Worm (Caenorhabditis elegans): ENCODE measurements around the gene fbf-2.
A peak's percentile ranks its signal among the peaks of the same experiment; 100 is the strongest.

fbf-2 gene

ce11 chrII:6061495-6061894, 29.8 kb downstream of the fbf-2 start (continued):
- TF ChIP-seq mel-28 (tag; optimal IDR thresholded peaks at IDR 0.05; ENCODE audit: borderline replicate concordance), result no peak
- no peak for TF ChIP-seq lag-1 (GFP tag; IDR thresholded peaks at IDR 0.05)
- TF ChIP-seq ceh-91 (GFP tag; IDR thresholded peaks at IDR 0.05), result no peak
- peak; percentile 58; the same call in 1 of the 2 replicates for TF ChIP-seq ekl-4 (GFP tag; IDR thresholded peaks at IDR 0.05)
- no peak for TF ChIP-seq akir-1 (GFP tag; optimal IDR thresholded peaks at IDR 0.05)
- peak; percentile 64 for TF ChIP-seq dpl-1 (GFP tag; optimal IDR thresholded peaks at IDR 0.05)
- no peak for TF ChIP-seq chd-7 (tag; optimal IDR thresholded peaks at IDR 0.05)
- no peak for TF ChIP-seq fkh-3 (tag; optimal IDR thresholded peaks at IDR 0.05)
- TF ChIP-seq him-1 (tag; optimal IDR thresholded peaks at IDR 0.05), result peak; percentile 62
- TF ChIP-seq hsf-1 (GFP tag; IDR thresholded peaks at IDR 0.05), result no peak
- no peak for TF ChIP-seq pha-4 (tag; optimal IDR thresholded peaks at IDR 0.05)
- no peak for TF ChIP-seq F52B5.7 (tag; optimal IDR thresholded peaks at IDR 0.05)
- no peak for TF ChIP-seq madf-3 (GFP tag; IDR thresholded peaks at IDR 0.05)
- TF ChIP-seq athp-1 (tag; optimal IDR thresholded peaks at IDR 0.05), result peak; percentile 4
- no peak for TF ChIP-seq repo-1 (tag; optimal IDR thresholded peaks at IDR 0.05)
- peak; percentile 58 for TF ChIP-seq efl-1 (GFP tag; optimal IDR thresholded peaks at IDR 0.05)
- TF ChIP-seq tlf-1 (GFP tag; optimal IDR thresholded peaks at IDR 0.05), result no peak
- TF ChIP-seq hlh-12 (tag; optimal IDR thresholded peaks at IDR 0.05), result no peak
- TF ChIP-seq F39B2.1 (GFP tag; IDR thresholded peaks at IDR 0.05), result no peak
- no peak for TF ChIP-seq F23B12.7 (tag; optimal IDR thresholded peaks at IDR 0.05; ENCODE audit: insufficient read depth)
- no peak for TF ChIP-seq F49E8.2 (tag; optimal IDR thresholded peaks at IDR 0.05; ENCODE audit: insufficient read depth)
- no peak for TF ChIP-seq egl-44 (GFP tag; IDR thresholded peaks at IDR 0.05)
- TF ChIP-seq T07F8.4 (tag; optimal IDR thresholded peaks at IDR 0.05), result no peak
- peak; percentile 79 for TF ChIP-seq aptf-2 (GFP tag; conservative IDR thresholded peaks at IDR 0.05)
- peak; percentile 47; the same call in 1 of the 2 replicates for TF ChIP-seq nfyb-1 (GFP tag; IDR thresholded peaks at IDR 0.05)
- TF ChIP-seq ceh-58 (GFP tag; IDR thresholded peaks at IDR 0.05), result no peak
- TF ChIP-seq madf-10 (tag; optimal IDR thresholded peaks at IDR 0.05), result peak; percentile 68
- TF ChIP-seq attf-5 (GFP tag; optimal IDR thresholded peaks at IDR 0.05), result no peak
- TF ChIP-seq tbx-9 (tag; optimal IDR thresholded peaks at IDR 0.05; ENCODE audit: borderline replicate concordance), result no peak
- no peak for TF ChIP-seq C06A6.2 (GFP tag; conservative IDR thresholded peaks at IDR 0.05)
- TF ChIP-seq let-526 (GFP tag; IDR thresholded peaks at IDR 0.05), result no peak
- TF ChIP-seq nhr-27 (tag; optimal IDR thresholded peaks at IDR 0.05), result peak; percentile 36
- TF ChIP-seq snpc-4 (GFP tag; optimal IDR thresholded peaks at IDR 0.05), result no peak
- TF ChIP-seq snpc-4 (tag; optimal IDR thresholded peaks at IDR 0.05), result peak in 2 of 4 experiments; percentile 33 to 60
- no peak for TF ChIP-seq ceh-79 (tag; optimal IDR thresholded peaks at IDR 0.05)
- no peak for TF ChIP-seq mxl-1 (tag; optimal IDR thresholded peaks at IDR 0.05)
- TF ChIP-seq mes-4 (tag; optimal IDR thresholded peaks at IDR 0.05), result no peak
- no peak for TF ChIP-seq zfh-2 (GFP tag; conservative IDR thresholded peaks at IDR 0.05)
- TF ChIP-seq F57A8.1 (GFP tag; optimal IDR thresholded peaks at IDR 0.05), result no peak
- TF ChIP-seq aptf-3 (GFP tag; IDR thresholded peaks at IDR 0.05), result no peak
- no peak for TF ChIP-seq B0035.1 (tag; optimal IDR thresholded peaks at IDR 0.05)
- TF ChIP-seq dox-1 (GFP tag; IDR thresholded peaks at IDR 0.05), result peak; percentile 51; the same call in 1 of the 2 replicates
- peak; percentile 29; the same call in 1 of the 2 replicates for TF ChIP-seq hmg-1.2 (GFP tag; IDR thresholded peaks at IDR 0.05)
- TF ChIP-seq zim-3 (tag; optimal IDR thresholded peaks at IDR 0.05), result no peak
- peak; percentile 73 for TF ChIP-seq mcd-1 (GFP tag; IDR thresholded peaks at IDR 0.05)
- peak in 1 of 2 experiments; percentile 72 for TF ChIP-seq let-607 (tag; optimal IDR thresholded peaks at IDR 0.05)
- TF ChIP-seq F55B11.4 (tag; optimal IDR thresholded peaks at IDR 0.05; ENCODE audit: borderline replicate concordance, insufficient read depth), result no peak
- TF ChIP-seq Y95B8A.8 (GFP tag; IDR thresholded peaks at IDR 0.05), result 0 out of 2 replicates have a peak, but pooled peaks have one; percentile 33
- no peak for TF ChIP-seq lin-26 (GFP tag; IDR thresholded peaks at IDR 0.05)
